Fruit fly (Drosophila melanogaster): ENCODE data around the gene CG4594.

Gene CG4594

dm6 chr2L:9919949-9920348 lies at the start of gene CG4594:
Gene CG4594 (plus strand): TSS chr2L:9920160.
- TF ChIP-seq CG17801 (GFP tag; optimal IDR thresholded peaks at IDR 0.05; ENCODE audit: partially characterized antibody) = no peak

DNA sequence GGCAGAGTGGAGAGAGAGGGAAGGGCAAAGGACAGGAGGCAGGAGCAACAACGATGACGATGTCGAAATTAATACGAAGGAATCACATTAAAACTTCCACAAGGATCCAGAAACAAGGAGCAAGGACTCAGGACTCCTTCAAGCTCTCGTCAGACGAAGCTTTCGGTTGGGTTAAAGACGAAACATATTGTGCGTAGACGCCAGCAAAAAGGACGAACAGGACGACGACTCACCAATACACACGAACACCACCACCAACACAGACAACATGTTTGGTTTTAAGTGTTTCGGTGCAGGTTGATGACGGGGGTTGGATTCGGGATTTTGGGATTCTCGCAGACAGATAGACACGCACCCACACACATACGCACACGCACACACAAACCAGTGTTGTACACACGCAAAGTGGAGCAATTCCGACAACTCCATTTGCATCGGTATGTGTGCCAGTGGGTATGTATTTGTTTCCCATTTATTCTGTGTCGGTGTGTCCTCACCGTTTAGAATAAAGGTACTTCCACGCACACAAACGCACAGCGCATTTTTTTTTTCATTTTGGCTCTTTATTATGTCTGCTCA lies 37.5 kb upstream of the CG4594 start:
- no peak for TF ChIP-seq CG17801 (GFP tag; optimal IDR thresholded peaks at IDR 0.05; ENCODE audit: partially characterized antibody)

- TF ChIP-seq CG17801 (GFP tag; optimal IDR thresholded peaks at IDR 0.05; ENCODE audit: partially characterized antibody) = no peak
Observed at dm6 chr2L:9886086-9886485, 33.9 kb upstream of the CG4594 start, which contains the start of gene nAChRalpha6. Gene nAChRalpha6 (minus strand): TSS chr2L:9886250.

- TF ChIP-seq CG17801 (GFP tag; optimal IDR thresholded peaks at IDR 0.05; ENCODE audit: partially characterized antibody) = no peak
Observed at dm6 chr2L:9887856-9888269, 32.1 kb upstream of the CG4594 start, which contains the start of gene Fkbp59. Gene Fkbp59 (plus strand): TSS chr2L:9888005.

dm6 chr2L:9890576-9890975 lies 29.4 kb upstream of the CG4594 start, which contains the start of the genes CG34183 and CG4537:
Gene CG34183 (minus strand): TSS chr2L:9890772.
Gene CG4537 (plus strand): TSS chr2L:9890885.
- TF ChIP-seq CG17801 (GFP tag; optimal IDR thresholded peaks at IDR 0.05; ENCODE audit: partially characterized antibody) = peak; percentile 71

DNA sequence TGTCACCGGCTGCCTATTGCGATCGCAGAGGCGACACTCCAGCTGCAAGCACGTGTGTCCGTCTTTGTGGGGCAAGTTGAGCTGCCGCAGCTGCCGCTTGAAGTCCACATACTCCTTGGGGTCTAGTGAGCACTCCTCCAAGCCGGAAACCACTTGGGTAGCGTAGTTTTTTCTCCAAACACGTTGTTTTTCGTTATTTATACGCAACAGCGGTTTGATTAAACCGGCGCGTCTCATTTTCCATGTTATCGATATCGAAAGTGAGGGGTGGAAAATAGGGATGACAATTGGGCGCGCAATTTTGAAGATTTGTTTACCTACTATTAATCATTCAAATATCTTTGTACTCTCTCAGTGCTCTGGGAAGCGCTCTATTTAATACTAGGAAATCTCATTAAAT lies 26.8 kb upstream of the CG4594 start, which contains the start of gene mtDNA-helicase:
Gene mtDNA-helicase (minus strand): TSS at position 264 of the 400 bp plus-strand sequence.
- TF ChIP-seq CG17801 (GFP tag; optimal IDR thresholded peaks at IDR 0.05; ENCODE audit: partially characterized antibody) = no peak

DNA sequence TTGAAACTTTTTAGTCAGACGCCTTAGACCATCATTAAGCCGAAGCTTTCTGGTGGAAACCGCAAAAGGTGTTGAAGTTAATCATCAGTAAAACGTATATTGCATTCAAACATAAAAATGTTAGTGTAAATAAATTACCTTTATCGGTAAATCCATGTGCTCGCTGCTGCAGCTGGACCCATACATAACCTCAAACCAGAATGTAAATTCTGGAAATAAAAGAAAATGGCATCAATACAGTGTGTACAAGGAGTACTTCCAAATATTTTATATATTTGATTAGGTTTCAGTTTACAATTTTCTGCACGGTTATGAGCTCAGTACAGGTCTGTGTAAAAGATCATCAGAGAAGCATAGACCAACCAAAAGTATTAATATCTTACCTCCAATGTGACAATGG lies 25.8 kb upstream of the CG4594 start:
- TF ChIP-seq CG17801 (GFP tag; optimal IDR thresholded peaks at IDR 0.05; ENCODE audit: partially characterized antibody) = no peak

DNA sequence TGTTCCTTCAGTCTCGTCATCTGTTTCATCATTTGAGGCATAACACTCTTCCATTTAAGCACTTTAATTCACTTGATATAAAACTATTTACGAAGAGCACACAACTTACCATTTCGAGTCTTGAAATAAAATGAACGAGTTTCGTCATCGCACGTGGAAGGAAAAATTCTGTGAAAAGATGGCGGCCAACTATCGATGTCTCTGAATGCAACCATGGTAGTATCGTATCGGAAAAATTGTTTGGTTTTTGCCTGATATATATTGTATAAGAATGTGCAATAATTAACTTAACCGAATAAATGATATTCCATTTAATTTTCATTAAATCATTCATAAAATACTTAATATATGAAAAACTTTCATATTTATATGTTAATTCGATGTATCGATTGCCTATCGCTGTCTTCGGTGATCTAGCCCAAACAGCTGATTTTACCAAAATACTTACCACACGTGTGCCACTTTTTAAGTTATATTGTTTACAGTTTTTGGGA lies 25.0 kb upstream of the CG4594 start, which contains the start of gene Bka:
Gene Bka (plus strand): TSS at position 417 of the 494 bp plus-strand sequence.
- peak; percentile 86 for TF ChIP-seq CG17801 (GFP tag; optimal IDR thresholded peaks at IDR 0.05; ENCODE audit: partially characterized antibody)

dm6 chr2L:9897296-9897695 lies 22.7 kb upstream of the CG4594 start, which contains the start of gene RpS2:
Gene RpS2 (minus strand): TSS chr2L:9897552.
- peak; percentile 44 for TF ChIP-seq CG17801 (GFP tag; optimal IDR thresholded peaks at IDR 0.05; ENCODE audit: partially characterized antibody)

DNA sequence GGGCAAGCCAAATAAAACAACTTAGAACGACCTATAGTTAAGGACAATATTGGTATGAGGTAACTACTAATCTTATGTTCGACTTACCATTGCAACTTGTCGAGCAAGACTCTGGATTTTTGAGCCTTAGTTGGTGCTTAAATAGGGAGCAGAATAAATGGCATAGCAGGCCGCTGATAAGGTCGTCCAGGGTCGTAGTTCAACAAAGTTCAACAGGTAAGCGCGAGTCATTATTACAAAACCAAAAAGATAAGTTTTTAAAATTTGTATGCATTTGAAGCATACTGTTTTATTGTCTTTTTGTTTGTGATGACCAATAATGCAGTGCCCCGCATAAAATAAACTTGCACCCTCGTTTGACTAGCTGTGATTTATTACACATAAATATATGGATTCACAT lies 16.9 kb upstream of the CG4594 start, which contains the start of gene Muc30E:
Gene Muc30E (minus strand): TSS at position 101 of the 400 bp plus-strand sequence.
- no peak for TF ChIP-seq CG17801 (GFP tag; optimal IDR thresholded peaks at IDR 0.05; ENCODE audit: partially characterized antibody)

DNA sequence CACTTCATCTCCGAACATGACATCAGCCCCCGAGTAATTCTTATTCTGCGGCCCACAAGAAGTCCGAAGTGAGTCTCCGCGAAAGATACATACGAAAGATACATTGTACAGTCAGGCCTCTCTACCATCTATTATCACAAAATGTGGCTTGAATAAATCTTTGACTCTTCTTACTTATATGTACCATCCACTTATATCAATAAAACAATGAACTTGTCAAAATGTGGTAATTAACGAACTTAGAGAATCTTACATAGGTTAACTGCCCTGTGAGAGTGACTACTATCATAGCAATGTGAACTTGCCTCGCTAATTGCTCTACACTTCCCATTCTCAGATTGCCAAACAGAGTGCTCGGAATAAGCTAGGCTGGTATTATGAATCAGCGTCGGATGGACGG lies 13.3 kb upstream of the CG4594 start:
- TF ChIP-seq CG17801 (GFP tag; optimal IDR thresholded peaks at IDR 0.05; ENCODE audit: partially characterized antibody) = no peak

dm6 chr2L:9907320-9908256 lies 12.4 kb upstream of the CG4594 start:
- no peak for TF ChIP-seq CG17801 (GFP tag; optimal IDR thresholded peaks at IDR 0.05; ENCODE audit: partially characterized antibody)

DNA sequence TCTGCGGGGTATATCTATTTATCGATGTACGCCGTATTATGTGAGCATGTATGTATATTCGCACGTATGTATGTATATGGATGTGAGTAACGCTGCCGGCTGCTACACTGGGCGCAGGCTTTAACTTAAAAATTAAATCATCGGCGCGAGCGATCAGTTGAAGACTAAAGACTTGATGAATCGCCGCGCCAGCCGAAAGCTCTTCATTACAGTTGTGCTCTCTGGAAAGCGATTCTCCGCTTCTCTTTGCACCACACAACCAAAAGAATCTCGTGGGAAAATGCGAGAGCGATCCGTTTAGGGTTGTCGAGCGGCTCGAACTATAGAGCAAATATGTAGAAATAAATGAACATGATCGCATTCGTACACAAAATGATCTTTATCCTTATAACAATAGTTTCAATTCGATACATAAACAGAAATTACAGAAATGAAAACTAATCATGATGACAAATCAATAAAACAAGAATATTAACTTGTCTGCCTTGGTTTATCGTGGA lies 11.4 kb upstream of the CG4594 start, which contains the start of gene CG13124:
Gene CG13124 (minus strand): TSS at position 166 of the 500 bp plus-strand sequence.
- TF ChIP-seq CG17801 (GFP tag; optimal IDR thresholded peaks at IDR 0.05; ENCODE audit: partially characterized antibody) = peak; percentile 18

dm6 chr2L:9911783-9912182 lies 8.2 kb upstream of the CG4594 start:
- TF ChIP-seq CG17801 (GFP tag; optimal IDR thresholded peaks at IDR 0.05; ENCODE audit: partially characterized antibody) = no peak
